Fruit fly (Drosophila melanogaster): ENCODE data around the gene CG1236.

Gene CG1236

DNA sequence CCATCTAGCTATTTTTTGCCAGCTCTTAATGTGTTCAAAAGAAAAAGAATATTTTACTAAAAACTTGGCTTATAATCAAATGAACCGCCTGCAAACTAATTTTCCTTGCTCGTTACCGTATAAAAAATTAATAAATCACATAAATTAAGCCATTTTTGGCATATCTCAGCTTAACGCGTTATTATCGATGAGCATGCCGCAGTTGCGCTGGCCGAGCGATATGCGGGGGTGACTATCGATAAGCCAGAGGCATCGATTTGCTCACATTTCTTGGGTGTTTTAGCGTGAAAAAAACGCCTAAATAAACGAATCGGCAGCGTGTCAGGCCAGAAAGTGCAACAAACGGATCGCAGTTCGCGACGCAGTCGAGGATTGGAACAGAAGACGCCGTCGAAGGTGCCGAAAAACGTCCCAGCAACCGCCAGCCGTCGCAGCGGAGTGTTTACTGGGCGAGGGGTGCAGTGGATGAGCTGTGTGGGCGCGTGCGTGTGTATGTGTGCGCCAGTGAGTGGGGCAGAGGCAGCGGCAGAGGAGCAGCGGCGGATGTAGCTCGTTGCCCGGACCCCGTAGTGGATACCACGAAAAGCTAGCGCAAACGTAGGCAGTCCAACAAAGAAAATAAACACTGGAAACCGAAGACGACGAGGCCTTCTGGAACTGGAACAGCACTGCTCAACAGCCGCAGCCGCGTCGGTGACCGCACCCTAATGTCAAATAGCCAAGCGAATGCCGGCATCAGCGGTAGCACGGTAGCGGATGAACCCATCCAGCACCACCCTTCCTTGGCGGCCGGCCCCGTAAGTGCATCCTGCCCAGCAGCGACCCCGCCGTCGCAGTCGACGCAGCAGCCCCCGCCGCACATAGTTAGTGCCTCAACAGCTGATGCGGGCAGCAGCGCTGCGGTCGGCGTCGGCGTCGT is 6.0 kb downstream of the CG1236 start, which contains the start of the genes Sym and Madm (continued):
- TF ChIP-seq Rx (GFP tag; IDR thresholded peaks at IDR 0.05) = no peak
- TF ChIP-seq toy (GFP tag; IDR thresholded peaks at IDR 0.05) = no peak
- no peak for TF ChIP-seq gt (GFP tag; IDR thresholded peaks at IDR 0.05)
- TF ChIP-seq dm (GFP tag; optimal IDR thresholded peaks at IDR 0.05) = peak; percentile 56
- peak; percentile 39 for TF ChIP-seq Elba2 (GFP tag; optimal IDR thresholded peaks at IDR 0.05)
- no peak for TF ChIP-seq dimm (GFP tag; IDR thresholded peaks at IDR 0.05)
- TF ChIP-seq sob (GFP tag; IDR thresholded peaks at IDR 0.05) = peak; percentile 35; the same call in 1 of the 2 replicates
- TF ChIP-seq CG9727 (GFP tag; optimal IDR thresholded peaks at IDR 0.05) = peak; percentile 50
- TF ChIP-seq CG3847 (GFP tag; IDR thresholded peaks at IDR 0.05) = peak; percentile 36; the same call in 1 of the 2 replicates
- peak; percentile 76 for TF ChIP-seq amos (GFP tag; IDR thresholded peaks at IDR 0.05; ENCODE audit: partially characterized antibody)
- peak; percentile 61 for TF ChIP-seq CG3995 (GFP tag; optimal IDR thresholded peaks at IDR 0.05)
- TF ChIP-seq wor (GFP tag; IDR thresholded peaks at IDR 0.05) = no peak
- TF ChIP-seq ttk (GFP tag; IDR thresholded peaks at IDR 0.05) = no peak
- TF ChIP-seq CG2712 (tag; optimal IDR thresholded peaks at IDR 0.05) = peak; percentile 54
- TF ChIP-seq eyg (GFP tag; optimal IDR thresholded peaks at IDR 0.05) = no peak
- peak; percentile 77 for TF ChIP-seq Med (GFP tag)
- no peak for TF ChIP-seq CG8388 (GFP tag; optimal IDR thresholded peaks at IDR 0.05)
- TF ChIP-seq CG4282 (GFP tag; optimal IDR thresholded peaks at IDR 0.05) = no peak
- TF ChIP-seq bsh (GFP tag; optimal IDR thresholded peaks at IDR 0.05) = peak in 1 of 2 experiments; percentile 22
- peak; percentile 40 for TF ChIP-seq Ptx1 (GFP tag; IDR thresholded peaks at IDR 0.05)
- TF ChIP-seq pzg (GFP tag; optimal IDR thresholded peaks at IDR 0.05) = peak; percentile 66
- TF ChIP-seq BEAF-32 (GFP tag; optimal IDR thresholded peaks at IDR 0.05) = peak; percentile 95
- TF ChIP-seq Chrac-16 (GFP tag; optimal IDR thresholded peaks at IDR 0.05) = peak; percentile 40
- TF ChIP-seq CG18764 (GFP tag; optimal IDR thresholded peaks at IDR 0.05) = peak; percentile 21
- TF ChIP-seq knrl (GFP tag; IDR thresholded peaks at IDR 0.05; ENCODE audit: partially characterized antibody) = peak; percentile 91
- no peak for TF ChIP-seq z (GFP tag; IDR thresholded peaks at IDR 0.05)
- peak; percentile 71 for TF ChIP-seq nmo (GFP tag; optimal IDR thresholded peaks at IDR 0.05)
- peak; percentile 90; the same call in 2 of the 3 replicates for TF ChIP-seq CG14860 (GFP tag; IDR thresholded peaks at IDR 0.05; ENCODE audit: partially characterized antibody)
- TF ChIP-seq gem (tag; optimal IDR thresholded peaks at IDR 0.05) = no peak
- TF ChIP-seq CG12299 (tag; optimal IDR thresholded peaks at IDR 0.05) = no peak
- no peak for TF ChIP-seq CG5180 (GFP tag; optimal IDR thresholded peaks at IDR 0.05)
- TF ChIP-seq CG2116 (GFP tag; optimal IDR thresholded peaks at IDR 0.05) = peak; percentile 95
- peak; percentile 31 for TF ChIP-seq tx (GFP tag; optimal IDR thresholded peaks at IDR 0.05)
- no peak for TF ChIP-seq B-H1 (GFP tag; IDR thresholded peaks at IDR 0.05)
- no peak for TF ChIP-seq ken (GFP tag; IDR thresholded peaks at IDR 0.05)
- TF ChIP-seq gsb (GFP tag; IDR thresholded peaks at IDR 0.05) = no peak
- no peak for TF ChIP-seq prd (optimal IDR thresholded peaks at IDR 0.05)
- peak; percentile 72 for TF ChIP-seq prd (GFP tag; IDR thresholded peaks at IDR 0.05)
- peak; percentile 72 for TF ChIP-seq lilli (GFP tag; optimal IDR thresholded peaks at IDR 0.05)
- TF ChIP-seq vfl (GFP tag; optimal IDR thresholded peaks at IDR 0.05) = peak; percentile 54
- TF ChIP-seq CG5245 (GFP tag; optimal IDR thresholded peaks at IDR 0.05) = no peak
- TF ChIP-seq mam (GFP tag; optimal IDR thresholded peaks at IDR 0.05) = peak; percentile 70
- peak; percentile 83 for TF ChIP-seq ewg (GFP tag; optimal IDR thresholded peaks at IDR 0.05)
- TF ChIP-seq CG31365 (tag; optimal IDR thresholded peaks at IDR 0.05) = no peak
- peak; percentile 38 for TF ChIP-seq CG8944 (GFP tag; optimal IDR thresholded peaks at IDR 0.05)
- 0 out of 3 replicates have a peak, but pooled peaks have one; percentile 47 for TF ChIP-seq so (GFP tag; IDR thresholded peaks at IDR 0.05)
- TF ChIP-seq CG7271 (tag; optimal IDR thresholded peaks at IDR 0.05) = peak; percentile 49
- no peak for TF ChIP-seq Fer2 (tag; optimal IDR thresholded peaks at IDR 0.05)
- TF ChIP-seq BtbVII (GFP tag; optimal IDR thresholded peaks at IDR 0.05) = no peak

Measured in whole organism, embryonic.